Worm (Caenorhabditis elegans) whole organism, L4/young adult: ENCODE measurements around the gene C33D9.8.

Experiments used
- dao-5 ChIP-seq: sonication (generic microtip); optimal IDR thresholded peaks from 2 replicates; lab custom pipeline; 2016; ENCODE audit warnings: missing genotype, missing genetic modification characterization, moderate library complexity, missing compliant biosample characterization
- him-1 ChIP-seq: sonication (generic microtip); optimal IDR thresholded peaks from 2 replicates; lab custom pipeline; 2016; ENCODE audit warnings: missing genotype, missing genetic modification reagents, missing genetic modification characterization, missing compliant biosample characterization

DNA sequence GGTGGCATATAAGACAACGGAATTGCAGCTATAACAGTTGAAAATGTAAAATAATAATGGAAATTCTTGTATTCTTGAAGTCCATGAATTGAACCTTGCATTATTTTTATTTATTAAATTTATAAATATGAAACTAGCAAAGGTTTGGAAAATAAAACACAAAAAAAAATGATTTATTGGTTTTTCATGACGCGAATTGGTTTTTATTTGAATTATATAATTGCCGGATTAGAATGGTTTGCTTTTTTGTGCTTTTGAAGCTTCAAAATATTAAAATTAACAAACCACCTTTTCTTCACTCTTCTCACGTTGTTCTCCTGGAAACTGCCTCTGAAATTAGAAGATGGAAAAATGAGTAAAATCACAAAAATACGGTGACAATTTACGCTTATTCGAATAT is 3.6 kb upstream of the C33D9.8 start, which contains the start of gene sru-35:
- TF ChIP-seq him-1 (no peak), dao-5 (tag; lab: Kevin White, UChicago) (no peak)
